Worm (Caenorhabditis elegans): ENCODE data around the gene C29F7.10.

The C29F7.10 gene

ce11 chrX:13442446-13442845, 11.2 kb upstream of the C29F7.10 start (continued):
- TF ChIP-seq hrde-1 (tag; optimal IDR thresholded peaks at IDR 0.05; ENCODE audit: borderline replicate concordance): no peak
- TF ChIP-seq C17E4.6 (GFP tag; IDR thresholded peaks at IDR 0.05): no peak
- no peak for TF ChIP-seq mxl-1 (tag; optimal IDR thresholded peaks at IDR 0.05)
- peak; percentile 92 for TF ChIP-seq tbp1 (GFP tag; optimal IDR thresholded peaks at IDR 0.05)
- TF ChIP-seq pha-4 (tag; optimal IDR thresholded peaks at IDR 0.05): no peak
- no peak for TF ChIP-seq attf-6 (GFP tag; IDR thresholded peaks at IDR 0.05)
- no peak for TF ChIP-seq sdz-38 (tag; optimal IDR thresholded peaks at IDR 0.05)
- peak; percentile 57 for TF ChIP-seq ceh-27 (GFP tag; optimal IDR thresholded peaks at IDR 0.05)
- peak; percentile 13 for TF ChIP-seq zim-3 (tag; optimal IDR thresholded peaks at IDR 0.05)
- TF ChIP-seq C06A6.2 (GFP tag; conservative IDR thresholded peaks at IDR 0.05): 0 out of 2 replicates have a peak, but pooled peaks have one; percentile 34
- TF ChIP-seq ztf-22 (GFP tag; optimal IDR thresholded peaks at IDR 0.05): no peak
- no peak for TF ChIP-seq ama-1 (optimal IDR thresholded peaks at IDR 0.05)
- TF ChIP-seq ama-1 (GFP tag; optimal IDR thresholded peaks at IDR 0.05): no peak
- no peak for TF ChIP-seq ceh-79 (tag; optimal IDR thresholded peaks at IDR 0.05)
- TF ChIP-seq K11D2.4 (GFP tag; IDR thresholded peaks at IDR 0.05): peak; percentile 60
- peak; percentile 33; the same call in 1 of the 2 replicates for TF ChIP-seq hmg-20 (GFP tag; IDR thresholded peaks at IDR 0.05)
- TF ChIP-seq mes-4 (tag; optimal IDR thresholded peaks at IDR 0.05): no peak
- TF ChIP-seq egrh-3 (GFP tag; IDR thresholded peaks at IDR 0.05): no peak
- TF ChIP-seq F57A8.1 (GFP tag; optimal IDR thresholded peaks at IDR 0.05): no peak
- TF ChIP-seq mel-28 (tag; optimal IDR thresholded peaks at IDR 0.05; ENCODE audit: borderline replicate concordance): no peak
- no peak for TF ChIP-seq B0019.2 (GFP tag; conservative IDR thresholded peaks at IDR 0.05)
- TF ChIP-seq unc-62 (GFP tag; optimal IDR thresholded peaks at IDR 0.05): no peak
- peak; percentile 61 for TF ChIP-seq ZK185.1 (tag; optimal IDR thresholded peaks at IDR 0.05; ENCODE audit: poor library complexity, severe bottlenecking)
- peak; percentile 14 for TF ChIP-seq ztf-18 (tag; optimal IDR thresholded peaks at IDR 0.05)
- TF ChIP-seq Y56A3A.18 (GFP tag; IDR thresholded peaks at IDR 0.05): peak; percentile 75; the same call in 1 of the 2 replicates
- peak; percentile 50; the same call in 1 of the 2 replicates for TF ChIP-seq Y53F4B.3 (GFP tag; IDR thresholded peaks at IDR 0.05)
- TF ChIP-seq B0261.1 (tag; optimal IDR thresholded peaks at IDR 0.05): peak; percentile 89
- no peak for TF ChIP-seq somi-1 (GFP tag; optimal IDR thresholded peaks at IDR 0.05)
- TF ChIP-seq athp-1 (tag; optimal IDR thresholded peaks at IDR 0.05): no peak
- peak; percentile 84 for TF ChIP-seq lin-26 (GFP tag; IDR thresholded peaks at IDR 0.05)
- no peak for TF ChIP-seq efl-1 (GFP tag; optimal IDR thresholded peaks at IDR 0.05)
- TF ChIP-seq F33H1.4 (GFP tag; IDR thresholded peaks at IDR 0.05): no peak
- no peak for TF ChIP-seq Y95B8A.8 (GFP tag; IDR thresholded peaks at IDR 0.05)
- TF ChIP-seq akir-1 (GFP tag; optimal IDR thresholded peaks at IDR 0.05): no peak
- no peak for TF ChIP-seq egl-18 (GFP tag; IDR thresholded peaks at IDR 0.05)

ce11 chrX:13435790-13436472, 4.6 kb upstream of the C29F7.10 start, which contains the start of gene jmjd-3.3:
jmjd-3.3 (plus strand) TSS chrX:13436422.
- TF ChIP-seq D2030.7 (GFP tag; IDR thresholded peaks at IDR 0.05): peak; percentile 58; the same call in 1 of the 2 replicates
- no peak for TF ChIP-seq ztf-25 (GFP tag; IDR thresholded peaks at IDR 0.05)
- no peak for TF ChIP-seq ceh-27 (GFP tag; optimal IDR thresholded peaks at IDR 0.05)
- peak; percentile 44; the same call in 1 of the 2 replicates for TF ChIP-seq lin-26 (GFP tag; IDR thresholded peaks at IDR 0.05)
- peak; percentile 81 for TF ChIP-seq tbp1 (GFP tag; optimal IDR thresholded peaks at IDR 0.05)
- TF ChIP-seq Y56A3A.18 (GFP tag; IDR thresholded peaks at IDR 0.05): no peak
- no peak for TF ChIP-seq egl-18 (GFP tag; IDR thresholded peaks at IDR 0.05)
- TF ChIP-seq ama-1 (optimal IDR thresholded peaks at IDR 0.05): no peak
- peak in 1 of 2 experiments; percentile 26 for TF ChIP-seq ama-1 (GFP tag; optimal IDR thresholded peaks at IDR 0.05)
- TF ChIP-seq B0261.1 (tag; optimal IDR thresholded peaks at IDR 0.05): peak; percentile 61
- TF ChIP-seq snpc-1.3 (tag; optimal IDR thresholded peaks at IDR 0.05; ENCODE audit: insufficient read depth): peak; percentile 22
- no peak for TF ChIP-seq K11D2.4 (GFP tag; IDR thresholded peaks at IDR 0.05)
- no peak for TF ChIP-seq snpc-4 (GFP tag; optimal IDR thresholded peaks at IDR 0.05)
- peak in 1 of 4 experiments; percentile 47 for TF ChIP-seq snpc-4 (tag; optimal IDR thresholded peaks at IDR 0.05)
- TF ChIP-seq die-1 (tag; optimal IDR thresholded peaks at IDR 0.05): peak; percentile 20
- peak; percentile 2 for TF ChIP-seq him-1 (tag; optimal IDR thresholded peaks at IDR 0.05)
- TF ChIP-seq unc-62 (GFP tag; optimal IDR thresholded peaks at IDR 0.05): no peak
- no peak for TF ChIP-seq F52B5.7 (tag; optimal IDR thresholded peaks at IDR 0.05)
- TF ChIP-seq snpc-3.4 (tag; optimal IDR thresholded peaks at IDR 0.05): peak; percentile 35
- TF ChIP-seq lin-35 (GFP tag; optimal IDR thresholded peaks at IDR 0.05): no peak
- no peak for TF ChIP-seq F57C9.4 (tag; optimal IDR thresholded peaks at IDR 0.05)

All from whole organism, young adult.